Worm (Caenorhabditis elegans) whole organism, L1 larva: ENCODE results near the gene Y49E10.27.
"Not testable (repeated sequence)": the region's sequence is repeated elsewhere in the genome, so short reads cannot be mapped to it uniquely, and the experiment has no call there.

Source experiments
- C34B4.2 ChIP-seq: sonication (generic microtip); optimal IDR thresholded peaks from 2 replicates; lab custom pipeline; 2017; ENCODE audit warnings: mild to moderate bottlenecking, missing genetic modification characterization, missing compliant biosample characterization
- F16B12.6 ChIP-seq: fragments of 150-350 bp; optimal IDR thresholded peaks from 2 replicates; lab custom pipeline; 2014; ENCODE audit warnings: missing biosample characterization, missing genetic modification characterization
- alr-1 ChIP-seq: fragments of 200-800 bp; sonication (Bioruptor generic); optimal IDR thresholded peaks from 2 replicates; lab custom pipeline; 2018; ENCODE audit warnings: borderline replicate concordance, mild to moderate bottlenecking, missing genetic modification characterization, missing compliant biosample characterization
- ama-1 ChIP-seq: fragments of 150-350 bp; optimal IDR thresholded peaks from 2 replicates; lab custom pipeline; 2014
- ceh-82 ChIP-seq, 3 experiments: fragments of 150-350 bp in 1 of 3; sonication (generic microtip) in 2 of 3; optimal IDR thresholded peaks; 2 replicates each; lab custom pipeline; 2014 to 2017; ENCODE audit warnings: missing biosample characterization in 3 of 3, missing genetic modification characterization in 3 of 3
- dpl-1 ChIP-seq, 3 experiments: fragments of 150-350 bp in 2 of 3; sonication (generic microtip) in 1 of 3; optimal IDR thresholded peaks; 2 replicates each; lab custom pipeline; 2014 to 2017; ENCODE audit warnings: missing biosample characterization in 3 of 3, missing genetic modification characterization in 3 of 3, missing genetic modification reagents in 3 of 3
- dsc-1 ChIP-seq: sonication (generic microtip); optimal IDR thresholded peaks from 2 replicates; lab custom pipeline; 2016; ENCODE audit warnings: mild to moderate bottlenecking, missing genetic modification characterization, missing compliant biosample characterization
- efl-1 ChIP-seq, 4 experiments: fragments of 150-350 bp; optimal IDR thresholded peaks in 3 of 4; peaks in 1 of 4; 1 replicate in 1 of 4; 2 replicates in 3 of 4; lab custom pipeline; 2014; ENCODE audit warnings: missing biosample characterization in 2 of 4, missing genetic modification characterization in 2 of 4, missing genetic modification reagents in 2 of 4
- fkh-8 ChIP-seq: sonication (generic microtip); optimal IDR thresholded peaks from 2 replicates; lab custom pipeline; 2016; ENCODE audit warnings: mild to moderate bottlenecking, missing genetic modification characterization, missing compliant biosample characterization
- hpl-2 ChIP-seq: fragments of 150-350 bp; optimal IDR thresholded peaks from 2 replicates; lab custom pipeline; 2014; ENCODE audit warnings: missing biosample characterization, missing genetic modification reagents, missing genetic modification characterization
- isw-1 ChIP-seq: fragments of 200-800 bp; sonication (Bioruptor generic); IDR thresholded peaks from 2 replicates; pipeline ENCODE4 v1.3.6; 2022; ENCODE audit warnings: missing genetic modification characterization, missing compliant biosample characterization
- lin-14 ChIP-seq: fragments of 200-800 bp; sonication (Bioruptor generic); optimal IDR thresholded peaks from 2 replicates; lab custom pipeline; 2018; ENCODE audit warnings: mild to moderate bottlenecking, missing genetic modification characterization, moderate library complexity, missing compliant biosample characterization
- lin-35 ChIP-seq, 2 experiments: fragments of 150-350 bp; optimal IDR thresholded peaks; 2 replicates each; lab custom pipeline; 2014; ENCODE audit warnings: missing biosample characterization in 2 of 2, missing genetic modification characterization in 2 of 2, missing genetic modification reagents in 2 of 2
- lin-39 ChIP-seq: fragments of 150-350 bp; optimal IDR thresholded peaks from 2 replicates; lab custom pipeline; 2014; ENCODE audit warnings: missing biosample characterization, missing genetic modification reagents, missing genetic modification characterization
- lir-3 ChIP-seq: sonication (generic microtip); optimal IDR thresholded peaks from 2 replicates; lab custom pipeline; 2016; ENCODE audit warnings: mild to moderate bottlenecking, missing genetic modification characterization, moderate library complexity, missing compliant biosample characterization; ENCODE audit not compliant: poor library complexity
- lsy-2 ChIP-seq, 2 experiments: fragments of 150-350 bp; optimal IDR thresholded peaks; 2 replicates each; lab custom pipeline; 2014; ENCODE audit warnings: missing biosample characterization in 2 of 2, missing genetic modification characterization in 2 of 2
- mab-9 ChIP-seq: fragments of 200-800 bp; sonication (Bioruptor generic); IDR thresholded peaks from 2 replicates; pipeline ENCODE4 v1.3.6; 2022; ENCODE audit warnings: missing genetic modification reagents, missing genetic modification characterization, missing compliant biosample characterization
- mdl-1 ChIP-seq, 2 experiments: fragments of 150-350 bp; optimal IDR thresholded peaks; 2 replicates each; lab custom pipeline; 2014 to 2017; ENCODE audit warnings: missing biosample characterization in 2 of 2, missing genetic modification characterization in 2 of 2, inconsistent platforms in 1 of 2
- nhr-20 ChIP-seq: sonication (generic microtip); optimal IDR thresholded peaks from 2 replicates; lab custom pipeline; 2016; ENCODE audit warnings: mild to moderate bottlenecking, missing genetic modification characterization, missing compliant biosample characterization
- nhr-47 ChIP-seq: sonication (generic microtip); optimal IDR thresholded peaks from 2 replicates; lab custom pipeline; 2016; ENCODE audit warnings: mild to moderate bottlenecking, missing genetic modification characterization, moderate library complexity, missing compliant biosample characterization
- nhr-76 ChIP-seq: sonication (generic microtip); optimal IDR thresholded peaks from 2 replicates; lab custom pipeline; 2017; ENCODE audit warnings: missing biosample characterization, missing genetic modification characterization
- nhr-77 ChIP-seq: fragments of 150-350 bp; optimal IDR thresholded peaks from 2 replicates; lab custom pipeline; 2014; ENCODE audit warnings: missing biosample characterization, missing genetic modification characterization
- nhr-84 ChIP-seq: sonication (generic microtip); optimal IDR thresholded peaks from 2 replicates; lab custom pipeline; 2017; ENCODE audit warnings: missing biosample characterization, missing genetic modification characterization
- pax-3 ChIP-seq: fragments of 200-800 bp; sonication (Bioruptor generic); optimal IDR thresholded peaks from 2 replicates; lab custom pipeline; 2018; ENCODE audit warnings: mild to moderate bottlenecking, missing genetic modification characterization, moderate library complexity, missing compliant biosample characterization
- pqm-1 ChIP-seq: sonication (generic microtip); optimal IDR thresholded peaks from 3 replicates; lab custom pipeline; 2017; ENCODE audit warnings: missing biosample characterization, missing genetic modification characterization
- rnt-1 ChIP-seq: sonication (generic microtip); optimal IDR thresholded peaks from 2 replicates; lab custom pipeline; 2016; ENCODE audit warnings: mild to moderate bottlenecking, missing genetic modification characterization, moderate library complexity, missing compliant biosample characterization
- snpc-4 ChIP-seq: fragments of 150-350 bp; optimal IDR thresholded peaks from 2 replicates; lab custom pipeline; 2014; ENCODE audit warnings: missing biosample characterization, missing genetic modification characterization
- snu-23 ChIP-seq: sonication (generic microtip); optimal IDR thresholded peaks from 2 replicates; lab custom pipeline; 2016; ENCODE audit warnings: missing genetic modification characterization, missing compliant biosample characterization
- sup-37 ChIP-seq: fragments of 200-800 bp; sonication (Bioruptor generic); optimal IDR thresholded peaks from 2 replicates; lab custom pipeline; 2018; ENCODE audit warnings: mild to moderate bottlenecking, missing genetic modification characterization, missing compliant biosample characterization
- zag-1 ChIP-seq: fragments of 150-350 bp; optimal IDR thresholded peaks from 2 replicates; lab custom pipeline; 2014; ENCODE audit warnings: missing biosample characterization, missing genetic modification characterization

The Y49E10.27 gene

ce11 chrIII:12434104-12434503 lies at the start of gene Y49E10.27:
Gene Y49E10.27 (plus strand): TSS chrIII:12434404.
- TF ChIP-seq mab-9 (GFP tag; lab: Robert Waterston, UW) (no peak), pqm-1 (tag; lab: Kevin White, UChicago) (no peak)

DNA sequence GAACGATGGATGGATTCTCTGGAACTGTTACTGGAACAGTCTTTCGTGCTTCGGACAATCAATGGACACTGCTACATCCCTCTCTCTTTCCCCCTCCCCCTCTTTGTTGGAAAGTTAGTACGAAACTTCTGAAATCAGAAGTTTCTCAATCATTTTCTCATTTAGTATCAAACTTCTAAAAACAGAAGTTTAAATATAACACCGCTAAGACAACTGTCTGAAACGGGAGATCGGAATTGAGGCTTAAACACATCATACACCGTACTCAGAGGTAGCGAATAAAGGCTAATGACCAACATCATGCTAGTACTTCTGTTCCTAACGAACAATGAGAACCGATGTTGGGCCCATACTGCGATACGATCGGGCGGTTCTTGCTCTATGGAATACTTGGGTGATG lies 47.6 kb upstream of the Y49E10.27 start, which contains the start of gene Y49E10.30:
TSS of gene Y49E10.30 (plus strand) at position 301 of the 400 bp plus-strand sequence.
- not testable (repeated sequence) for TF ChIP-seq pax-3; nhr-84 (tag; lab: Kevin White, UChicago); nhr-77 (tag; lab: Kevin White, UChicago)

- TF ChIP-seq snpc-4 (tag; lab: Kevin White, UChicago) (no peak), zag-1 (tag; lab: Kevin White, UChicago) (no peak), fkh-8 (tag; lab: Kevin White, UChicago) (no peak), nhr-20 (tag; lab: Kevin White, UChicago) (no peak), efl-1 (optimal IDR thresholded peaks at IDR 0.05; lab: Kevin White, UChicago) (no peak), efl-1 (GFP tag; optimal IDR thresholded peaks at IDR 0.05 in 1 of 2; lab: Kevin White, UChicago) (peak in 1 of 2 experiments; percentile 27), lsy-2 (tag; optimal IDR thresholded peaks at IDR 0.05; lab: Kevin White, UChicago) (no peak)
Observed at ce11 chrIII:12388106-12388505, 46.1 kb upstream of the Y49E10.27 start.

ce11 chrIII:12395085-12395484 lies 39.1 kb upstream of the Y49E10.27 start, which contains the start of gene Y49E10.10:
Gene Y49E10.10 (plus strand): TSS chrIII:12395465.
- TF ChIP-seq F16B12.6 (tag; lab: Kevin White, UChicago) (no peak), sup-37 (GFP tag; lab: Kevin White, UChicago) (no peak), efl-1 (optimal IDR thresholded peaks at IDR 0.05; lab: Kevin White, UChicago) (no peak), efl-1 (GFP tag; optimal IDR thresholded peaks at IDR 0.05 in 1 of 2; lab: Kevin White, UChicago) (peak in 1 of 2 experiments; percentile 42), ama-1 (lab: Kevin White, UChicago) (no peak), dsc-1 (no peak), isw-1 (GFP tag; lab: Robert Waterston, UW) (no peak), alr-1 (no peak), mdl-1 (tag; optimal IDR thresholded peaks at IDR 0.05; lab: Kevin White, UChicago) (no peak)

DNA sequence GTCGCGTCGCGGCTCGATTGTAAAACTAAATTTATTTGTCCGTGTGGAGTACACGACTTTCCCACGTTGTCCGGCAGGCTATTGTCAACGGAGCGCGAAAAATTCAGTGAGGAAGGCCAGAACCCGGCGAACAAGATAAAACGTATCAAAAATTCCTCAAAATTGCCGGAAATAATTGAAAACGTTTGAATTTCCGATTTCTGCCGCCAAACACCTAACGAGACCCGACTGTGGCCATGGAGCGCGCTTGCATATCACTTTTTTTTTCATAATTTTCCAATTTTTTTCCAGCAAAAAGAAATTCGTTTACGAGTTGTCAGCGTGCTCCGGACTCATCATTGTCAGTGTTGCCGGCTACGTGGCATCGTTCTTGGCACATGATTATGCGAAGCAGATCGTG lies 35.7 kb upstream of the Y49E10.27 start:
- no peak for TF ChIP-seq efl-1 (optimal IDR thresholded peaks at IDR 0.05; lab: Kevin White, UChicago)
- peak in 1 of 2 experiments; percentile 49 for TF ChIP-seq efl-1 (GFP tag; optimal IDR thresholded peaks at IDR 0.05 in 1 of 2; lab: Kevin White, UChicago)
- TF ChIP-seq hpl-2 (GFP tag; lab: Kevin White, UChicago) = no peak
- TF ChIP-seq, all 84 proteins: peak for 1

ce11 chrIII:12399709-12400108 lies 34.5 kb upstream of the Y49E10.27 start:
- TF ChIP-seq C34B4.2 (tag; lab: Kevin White, UChicago) (no peak), nhr-77 (tag; lab: Kevin White, UChicago) (no peak), lir-3 (tag; lab: Kevin White, UChicago) (no peak), dsc-1 (peak; percentile 9), efl-1 (optimal IDR thresholded peaks at IDR 0.05; lab: Kevin White, UChicago) (peak in 1 of 2 experiments; percentile 46), efl-1 (GFP tag; optimal IDR thresholded peaks at IDR 0.05 in 1 of 2; lab: Kevin White, UChicago) (peak; percentile 29 to 92), alr-1 (no peak), ceh-82 (tag; optimal IDR thresholded peaks at IDR 0.05; lab: Kevin White, UChicago) (peak in 1 of 3 experiments; percentile 27), nhr-20 (tag; lab: Kevin White, UChicago) (peak; percentile 1), lin-14 (GFP tag; lab: Kevin White, UChicago) (no peak), isw-1 (GFP tag; lab: Robert Waterston, UW) (no peak), zag-1 (tag; lab: Kevin White, UChicago) (no peak), rnt-1 (peak; percentile 55), nhr-47 (tag; lab: Kevin White, UChicago) (peak; percentile 50), lsy-2 (tag; optimal IDR thresholded peaks at IDR 0.05; lab: Kevin White, UChicago) (peak in 1 of 2 experiments; percentile 7), snu-23 (GFP tag; lab: Kevin White, UChicago) (peak; percentile 49), nhr-76 (no peak), F16B12.6 (tag; lab: Kevin White, UChicago) (peak; percentile 16), lin-35 (GFP tag; optimal IDR thresholded peaks at IDR 0.05; lab: Kevin White, UChicago) (peak; percentile 24 to 41), dpl-1 (GFP tag; optimal IDR thresholded peaks at IDR 0.05; lab: Kevin White, UChicago) (peak in 2 of 3 experiments; percentile 29 to 32), lin-39 (tag; lab: Kevin White, UChicago) (no peak)
